Worm (Caenorhabditis elegans) whole organism, L2 larva: ENCODE data around the gene T24E12.3.

ENCODE experiments used
- ceh-82 ChIP-seq: fragments of 150-350 bp; optimal IDR thresholded peaks from 2 replicates; lab custom pipeline; 2014; ENCODE audit warnings: missing biosample characterization, missing genetic modification characterization
- fos-1 ChIP-seq: fragments of 150-350 bp; optimal IDR thresholded peaks from 2 replicates; lab custom pipeline; 2014; ENCODE audit warnings: missing biosample characterization, missing genetic modification characterization
- lin-13 ChIP-seq: fragments of 150-350 bp; optimal IDR thresholded peaks from 2 replicates; lab custom pipeline; 2014; ENCODE audit warnings: missing biosample characterization, missing genetic modification reagents, missing genetic modification characterization
- mdl-1 ChIP-seq, 2 experiments: fragments of 150-350 bp in 1 of 2; sonication (generic microtip) in 1 of 2; optimal IDR thresholded peaks; 2 replicates each; lab custom pipeline; 2017; ENCODE audit warnings: missing biosample characterization in 2 of 2, missing genetic modification characterization in 2 of 2
- nhr-23 ChIP-seq: fragments of 150-350 bp; optimal IDR thresholded peaks from 2 replicates; lab custom pipeline; 2014; ENCODE audit warnings: missing biosample characterization, missing genetic modification reagents, missing genetic modification characterization
- nhr-6 ChIP-seq: fragments of 150-350 bp; optimal IDR thresholded peaks from 2 replicates; lab custom pipeline; 2014; ENCODE audit warnings: missing biosample characterization, missing genetic modification characterization
- sma-9 ChIP-seq, 2 experiments: fragments of 150-350 bp in 1 of 2; sonication (generic microtip) in 1 of 2; optimal IDR thresholded peaks; 2 replicates each; lab custom pipeline; 2014 to 2016; ENCODE audit warnings: missing genetic modification characterization in 2 of 2, mild to moderate bottlenecking in 1 of 2, missing biosample characterization in 1 of 2, missing compliant biosample characterization in 1 of 2, missing genetic modification reagents in 1 of 2, moderate library complexity in 1 of 2

DNA sequence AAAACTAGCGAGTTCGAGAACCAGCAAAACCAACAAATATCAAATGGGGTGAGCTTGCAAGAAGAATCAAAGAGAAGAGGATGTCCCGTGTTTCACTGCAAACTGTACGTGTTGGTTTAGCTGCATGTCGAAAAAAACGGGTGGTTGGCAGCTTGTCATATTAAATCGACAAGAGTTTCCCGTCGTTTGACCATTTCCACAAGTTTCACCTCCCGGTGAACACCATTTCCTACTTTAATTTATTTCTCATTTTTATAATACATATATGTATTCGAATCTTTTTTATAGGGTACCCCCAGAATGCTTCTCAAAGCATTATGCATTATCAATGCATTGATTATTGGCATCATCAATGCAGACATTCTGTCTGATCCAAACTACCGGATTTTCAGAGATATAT lies 19.5 kb downstream of the T24E12.3 start, which contains the start of gene Y8A9A.2:
- TF ChIP-seq nhr-6 (tag; lab: Kevin White, UChicago) = no peak
- TF ChIP-seq fos-1 (tag; lab: Kevin White, UChicago) = no peak
- no peak for TF ChIP-seq ceh-82 (tag; lab: Kevin White, UChicago)
- no peak for TF ChIP-seq sma-9 (GFP tag; optimal IDR thresholded peaks at IDR 0.05; lab: Kevin White, UChicago)
- TF ChIP-seq sma-9 (tag; optimal IDR thresholded peaks at IDR 0.05; lab: Kevin White, UChicago) = no peak
- TF ChIP-seq lin-13 (GFP tag; lab: Kevin White, UChicago) = no peak
- no peak for TF ChIP-seq mdl-1 (tag; optimal IDR thresholded peaks at IDR 0.05; lab: Kevin White, UChicago)
- TF ChIP-seq nhr-23 (tag; lab: Kevin White, UChicago) = no peak
